Worm (Caenorhabditis elegans): ENCODE measurements around the gene C12D8.9.

C12D8.9 gene

DNA sequence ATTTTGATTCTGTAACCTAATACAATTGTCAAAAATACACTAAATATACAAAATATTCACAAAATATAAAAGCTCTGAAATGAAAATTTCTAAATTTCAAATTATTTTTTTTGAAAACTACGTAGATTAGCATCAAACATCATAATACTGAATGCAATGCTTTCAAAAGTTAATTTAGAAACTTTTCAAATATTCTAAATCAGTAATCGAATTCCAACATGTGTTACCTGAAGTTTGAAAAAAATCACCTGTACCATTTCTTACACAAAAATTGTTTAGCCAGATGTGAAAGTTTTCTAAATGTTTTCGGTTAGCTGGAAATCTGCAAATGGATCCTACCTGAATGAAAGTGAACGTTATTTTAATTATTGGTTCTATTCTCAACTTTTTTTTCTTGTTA is 21.0 kb downstream of the C12D8.9 start, which contains the start of gene C12D8.20:
Gene C12D8.20 (plus strand): TSS at position 301 of the 400 bp plus-strand sequence.
- TF ChIP-seq sptf-1 (tag; optimal IDR thresholded peaks at IDR 0.05) (no peak), hpl-2 (GFP tag; optimal IDR thresholded peaks at IDR 0.05) (no peak), unc-30 (tag; optimal IDR thresholded peaks at IDR 0.05) (no peak), C04F5.9 (tag; optimal IDR thresholded peaks at IDR 0.05) (no peak)

DNA sequence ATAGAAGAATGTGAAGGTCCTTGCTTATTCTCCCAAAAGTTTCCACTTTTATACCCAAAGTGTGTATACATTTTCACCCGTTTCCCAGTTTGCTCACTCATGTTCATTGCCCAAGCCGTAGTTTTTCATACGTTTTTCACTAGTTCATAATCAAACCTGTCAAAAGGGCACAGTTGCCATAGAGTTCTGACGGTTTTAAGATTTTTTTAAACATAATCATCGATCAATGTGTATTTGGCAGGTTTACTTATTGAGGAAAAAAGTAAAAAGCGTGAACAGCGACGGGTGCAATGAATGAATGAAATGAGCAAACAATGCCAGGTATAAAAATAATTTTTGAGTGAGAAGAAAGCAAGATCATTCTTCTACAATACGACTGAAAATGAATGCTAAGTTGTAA is 21.7 kb downstream of the C12D8.9 start, which contains the start of the genes fipr-5 and fipr-9:
Gene fipr-5 (minus strand): TSS at position 101 of the 400 bp plus-strand sequence.
Gene fipr-9 (plus strand): TSS at position 346 of the 400 bp plus-strand sequence.
- TF ChIP-seq aha-1 (tag; optimal IDR thresholded peaks at IDR 0.05), result no peak
- TF ChIP-seq Y116A8C.19 (tag; optimal IDR thresholded peaks at IDR 0.05; ENCODE audit: borderline replicate concordance), result no peak
- TF ChIP-seq hlh-17 (GFP tag; optimal IDR thresholded peaks at IDR 0.05; ENCODE audit: borderline replicate concordance), result no peak
- TF ChIP-seq C04F5.9 (tag; optimal IDR thresholded peaks at IDR 0.05), result no peak
- no peak for TF ChIP-seq unc-30 (tag; optimal IDR thresholded peaks at IDR 0.05)
- no peak for TF ChIP-seq ceh-82 (tag; optimal IDR thresholded peaks at IDR 0.05)
- TF ChIP-seq snu-23 (GFP tag; optimal IDR thresholded peaks at IDR 0.05), result no peak
- no peak for TF ChIP-seq grh-1 (GFP tag; IDR thresholded peaks at IDR 0.05)
- no peak for TF ChIP-seq mef-2 (tag; optimal IDR thresholded peaks at IDR 0.05)
- no peak for TF ChIP-seq dpl-1 (GFP tag; optimal IDR thresholded peaks at IDR 0.05)
- TF ChIP-seq lin-14 (GFP tag; optimal IDR thresholded peaks at IDR 0.05), result no peak
- no peak for TF ChIP-seq C34B4.2 (tag; optimal IDR thresholded peaks at IDR 0.05)
- no peak for TF ChIP-seq isw-1 (GFP tag; IDR thresholded peaks at IDR 0.05)
- TF ChIP-seq sup-37 (GFP tag; optimal IDR thresholded peaks at IDR 0.05), result no peak
- no peak for TF ChIP-seq lin-39 (tag; optimal IDR thresholded peaks at IDR 0.05)
- TF ChIP-seq fkh-10 (GFP tag; optimal IDR thresholded peaks at IDR 0.05), result no peak
- TF ChIP-seq zip-4 (GFP tag; optimal IDR thresholded peaks at IDR 0.05), result no peak
- no peak for TF ChIP-seq efl-3 (GFP tag; optimal IDR thresholded peaks at IDR 0.05)

DNA sequence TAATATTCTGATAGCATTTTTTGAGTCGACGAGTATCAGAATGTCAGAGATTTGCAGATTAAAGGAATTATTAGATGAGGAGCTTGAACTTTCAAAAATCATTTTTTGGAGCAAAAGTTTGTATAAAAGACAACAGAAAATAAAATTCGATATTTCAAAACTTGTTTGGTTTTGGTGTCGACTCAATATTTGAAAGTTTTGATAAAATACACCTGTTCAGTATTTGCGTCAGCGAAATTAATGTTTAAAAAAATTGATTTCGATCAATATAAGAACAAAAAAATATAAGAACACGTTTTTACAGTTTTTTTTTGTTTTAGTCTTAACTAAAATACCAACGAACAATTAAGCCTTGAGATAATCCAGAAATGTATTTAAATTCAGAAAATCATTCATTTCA is 22.4 kb downstream of the C12D8.9 start, which contains the start of gene C12D8.13:
Gene C12D8.13 (minus strand): TSS at position 101 of the 400 bp plus-strand sequence.
- TF ChIP-seq zip-4 (GFP tag; optimal IDR thresholded peaks at IDR 0.05) (no peak), dsc-1 (tag; optimal IDR thresholded peaks at IDR 0.05) (no peak), isw-1 (GFP tag; IDR thresholded peaks at IDR 0.05) (no peak), mep-1 (tag; optimal IDR thresholded peaks at IDR 0.05) (no peak), nhr-19 (GFP tag; conservative IDR thresholded peaks at IDR 0.05) (no peak), elt-2 (tag; optimal IDR thresholded peaks at IDR 0.05) (no peak), unc-62 (GFP tag; optimal IDR thresholded peaks at IDR 0.05) (no peak), hpl-2 (GFP tag; optimal IDR thresholded peaks at IDR 0.05) (no peak), unc-130 (tag; optimal IDR thresholded peaks at IDR 0.05) (no peak), lin-13 (GFP tag; optimal IDR thresholded peaks at IDR 0.05) (no peak), fos-1 (tag; optimal IDR thresholded peaks at IDR 0.05) (no peak), aha-1 (tag; optimal IDR thresholded peaks at IDR 0.05) (no peak), ztf-11 (tag; optimal IDR thresholded peaks at IDR 0.05) (no peak), fkh-10 (GFP tag; optimal IDR thresholded peaks at IDR 0.05) (no peak), skn-1 (tag; optimal IDR thresholded peaks at IDR 0.05) (no peak), lin-35 (GFP tag; optimal IDR thresholded peaks at IDR 0.05) (no peak), swsn-7 (tag; optimal IDR thresholded peaks at IDR 0.05) (no peak), sup-37 (GFP tag; optimal IDR thresholded peaks at IDR 0.05) (no peak), mdl-1 (tag; optimal IDR thresholded peaks at IDR 0.05) (no peak), tlp-1 (tag; optimal IDR thresholded peaks at IDR 0.05) (no peak)

DNA sequence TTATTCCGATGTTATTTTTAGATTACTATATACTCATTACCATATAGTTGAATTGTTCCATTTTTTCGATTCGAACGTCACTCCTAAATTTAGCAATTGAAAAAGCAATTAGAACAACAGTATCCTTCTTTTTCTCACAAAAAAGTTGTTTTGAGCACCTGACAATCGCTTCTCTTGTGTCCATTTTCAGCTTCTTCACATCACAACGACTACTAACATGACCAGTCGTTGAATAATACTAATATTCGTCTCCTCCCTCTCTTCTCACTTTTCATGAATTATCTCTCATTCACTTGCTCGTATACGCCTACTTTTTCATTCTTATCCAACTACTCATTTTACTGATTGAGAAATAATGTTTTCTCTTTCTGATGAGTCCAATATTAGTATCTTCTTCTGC is 26.3 kb downstream of the C12D8.9 start, which contains the start of gene ZK856.14:
Gene ZK856.14 (plus strand): TSS at position 301 of the 400 bp plus-strand sequence.
- TF ChIP-seq sup-37 (GFP tag; optimal IDR thresholded peaks at IDR 0.05) (no peak), ztf-11 (tag; optimal IDR thresholded peaks at IDR 0.05) (no peak)

DNA sequence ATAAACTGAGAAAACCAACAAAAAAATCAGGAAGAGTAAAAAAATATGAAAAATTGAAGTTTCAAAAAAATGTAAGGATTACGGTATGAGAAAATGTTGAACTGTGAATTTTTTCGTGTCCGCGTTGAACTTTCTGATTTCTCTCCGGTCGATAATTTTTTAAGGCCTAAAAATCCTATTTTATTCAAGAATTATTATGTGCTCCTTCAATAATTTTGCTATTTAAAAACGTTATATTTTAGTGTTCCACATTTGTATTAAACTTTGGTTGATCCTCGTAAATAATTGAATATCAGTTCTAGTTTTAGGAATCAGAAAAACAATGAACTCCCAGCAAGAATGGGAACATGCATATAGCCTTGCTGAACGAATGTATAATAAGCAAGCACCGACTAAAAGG is 30.4 kb downstream of the C12D8.9 start, which contains the start of gene hpo-40:
Gene hpo-40 (plus strand): TSS at position 301 of the 400 bp plus-strand sequence.
- TF ChIP-seq pag-3 (tag; optimal IDR thresholded peaks at IDR 0.05; ENCODE audit: borderline replicate concordance, insufficient read depth) (no peak), xbp-1 (tag; optimal IDR thresholded peaks at IDR 0.05) (no peak), sup-37 (GFP tag; optimal IDR thresholded peaks at IDR 0.05) (no peak), nhr-71 (tag; optimal IDR thresholded peaks at IDR 0.05) (no peak), elt-3 (tag; optimal IDR thresholded peaks at IDR 0.05) (no peak), unc-130 (tag; optimal IDR thresholded peaks at IDR 0.05) (no peak), nhr-84 (tag; optimal IDR thresholded peaks at IDR 0.05) (no peak), lin-15B (tag; optimal IDR thresholded peaks at IDR 0.05) (no peak), hlh-4 (tag; optimal IDR thresholded peaks at IDR 0.05) (no peak), egl-13 (tag; optimal IDR thresholded peaks at IDR 0.05) (no peak), C04F5.9 (tag; optimal IDR thresholded peaks at IDR 0.05) (no peak), lin-35 (GFP tag; optimal IDR thresholded peaks at IDR 0.05) (no peak), ceh-82 (tag; optimal IDR thresholded peaks at IDR 0.05) (no peak), fos-1 (tag; optimal IDR thresholded peaks at IDR 0.05) (no peak), unc-62 (GFP tag; optimal IDR thresholded peaks at IDR 0.05) (no peak), nhr-237 (tag; optimal IDR thresholded peaks at IDR 0.05) (no peak), hlh-17 (GFP tag; optimal IDR thresholded peaks at IDR 0.05; ENCODE audit: borderline replicate concordance) (no peak), Y116A8C.19 (tag; optimal IDR thresholded peaks at IDR 0.05; ENCODE audit: borderline replicate concordance) (no peak)

Measured in whole organism, L1 larva.